Fruit fly (Drosophila melanogaster) whole organism: Measurements from ENCODE around the gene CG31265.

Source experiments
- CG8478 ChIP-seq: fragments of >200 bp; optimal IDR thresholded peaks from 2 replicates; lab custom pipeline; 2018; ENCODE audit warnings: inconsistent platforms
- Dll ChIP-seq: fragments of >200 bp; optimal IDR thresholded peaks from 2 replicates; lab custom pipeline; 2017
- EcR ChIP-seq, 2 experiments: fragments of >200 bp; optimal IDR thresholded peaks; 2 replicates each; lab custom pipeline; 2017; ENCODE audit warnings: missing biosample characterization in 2 of 2, missing genetic modification characterization in 2 of 2, missing genetic modification reagents in 2 of 2
- pan ChIP-seq: fragments of >200 bp; optimal IDR thresholded peaks from 2 replicates; lab custom pipeline; 2017
- psq ChIP-seq: fragments of >200 bp; optimal IDR thresholded peaks from 2 replicates; lab custom pipeline; 2017
- usp ChIP-seq: fragments of >200 bp; optimal IDR thresholded peaks from 2 replicates; lab custom pipeline; 2017; ENCODE audit warnings: missing biosample characterization, missing genetic modification characterization, mixed read lengths

dm6 chr3R:17122796-17123504 is 5.1 kb upstream of the CG31265 start:
- TF ChIP-seq CG8478 (lab: Kevin White, UChicago) (no peak), EcR (GFP tag; optimal IDR thresholded peaks at IDR 0.05; lab: Kevin White, UChicago) (no peak), pan (no peak), usp (GFP tag; lab: Kevin White, UChicago) (no peak), psq (no peak), Dll (lab: Kevin White, UChicago) (no peak)
